Fruit fly (Drosophila melanogaster) S2 (cell line): ENCODE results near the gene GstD2.

Experiments
- CG8478 ChIP-seq: fragments of >200 bp; optimal IDR thresholded peaks from 2 replicates; lab custom pipeline; 2018
- CTCF ChIP-seq, 2 experiments: fragments of >200 bp; optimal IDR thresholded peaks; 2 replicates each; lab custom pipeline; 2018

- TF ChIP-seq CG8478 (lab: Kevin White, UChicago): no peak
- TF ChIP-seq CTCF (optimal IDR thresholded peaks at IDR 0.05; lab: Kevin White, UChicago): peak; percentile 6 to 13
Observed at dm6 chr3R:12401672-12402296, 30.0 kb downstream of the GstD2 start, which contains the start of gene DNAlig3.
